Fruit fly (Drosophila melanogaster): ENCODE data around the gene Pdss2.

Pdss2 gene

DNA sequence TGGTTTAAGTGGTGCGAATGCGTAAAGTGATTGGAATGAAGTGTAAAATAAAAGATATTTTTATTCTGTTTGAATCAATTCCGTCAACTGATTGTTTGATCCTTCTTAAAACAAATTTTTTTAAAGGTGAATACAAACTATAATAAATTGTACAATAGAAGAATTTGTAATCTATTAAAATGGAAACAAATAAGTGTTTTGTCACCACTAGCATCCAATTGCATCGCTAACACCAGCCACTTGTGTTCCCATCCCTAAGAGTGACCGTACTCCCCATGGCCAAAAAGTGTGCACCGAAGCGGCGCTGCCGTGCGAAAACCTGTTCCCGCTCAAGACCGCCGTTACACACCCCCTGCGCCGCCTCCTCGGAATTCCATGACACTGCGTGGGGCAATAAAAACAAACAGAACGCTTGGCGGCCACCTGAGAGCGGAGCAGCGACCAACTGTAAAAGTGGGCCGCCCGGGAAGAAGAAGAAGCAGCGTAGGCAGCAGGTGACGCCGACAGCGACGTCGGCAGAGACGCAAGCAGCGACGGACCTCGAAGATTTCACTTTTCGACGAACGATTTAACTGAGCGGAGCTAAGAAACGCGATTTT is at the start of gene Pdss2 (continued):
- TF ChIP-seq pho (GFP tag; optimal IDR thresholded peaks at IDR 0.05) (peak; percentile 82), yki (optimal IDR thresholded peaks at IDR 0.05) (no peak), vfl (GFP tag; optimal IDR thresholded peaks at IDR 0.05) (peak; percentile 61), CG2129 (GFP tag; IDR thresholded peaks at IDR 0.05; ENCODE audit: partially characterized antibody) (0 out of 2 replicates have a peak, but pooled peaks have one; percentile 39), Sin3A (optimal IDR thresholded peaks at IDR 0.05) (peak; percentile 29), NK7.1 (GFP tag; optimal IDR thresholded peaks at IDR 0.05) (no peak), CG2116 (GFP tag; optimal IDR thresholded peaks at IDR 0.05) (peak; percentile 62), tx (GFP tag; optimal IDR thresholded peaks at IDR 0.05) (no peak), CG14667 (GFP tag; IDR thresholded peaks at IDR 0.05) (peak; percentile 72), CG17359 (tag; optimal IDR thresholded peaks at IDR 0.05) (peak; percentile 51), Bgb (GFP tag; IDR thresholded peaks at IDR 0.05; ENCODE audit: partially characterized antibody) (peak; percentile 76), CG8765 (GFP tag; IDR thresholded peaks at IDR 0.05) (peak; percentile 66; the same call in 1 of the 2 replicates), CG17186 (GFP tag; optimal IDR thresholded peaks at IDR 0.05) (peak; percentile 60), vvl (GFP tag; IDR thresholded peaks at IDR 0.05) (peak; percentile 78), zf30C (GFP tag; optimal IDR thresholded peaks at IDR 0.05) (no peak), tio (GFP tag; optimal IDR thresholded peaks at IDR 0.05) (peak; percentile 71), CG11560 (tag; IDR thresholded peaks at IDR 0.05) (peak; percentile 51; the same call in 1 of the 3 replicates), gt (GFP tag; IDR thresholded peaks at IDR 0.05) (peak; percentile 55; the same call in 1 of the 2 replicates), CG1792 (GFP tag; optimal IDR thresholded peaks at IDR 0.05) (peak; percentile 15), Dbx (GFP tag; IDR thresholded peaks at IDR 0.05) (peak; percentile 89), YL-1 (GFP tag; optimal IDR thresholded peaks at IDR 0.05) (peak; percentile 61), croc (GFP tag; conservative IDR thresholded peaks at IDR 0.05) (peak; percentile 55), bowl (GFP tag; IDR thresholded peaks at IDR 0.05) (0 out of 2 replicates have a peak, but pooled peaks have one; percentile 14), CG1832 (GFP tag; optimal IDR thresholded peaks at IDR 0.05) (no peak), sug (tag; optimal IDR thresholded peaks at IDR 0.05) (peak; percentile 91), nmo (GFP tag; optimal IDR thresholded peaks at IDR 0.05) (peak; percentile 80), Sry-δ (GFP tag; optimal IDR thresholded peaks at IDR 0.05) (peak; percentile 94), CG12659 (GFP tag; optimal IDR thresholded peaks at IDR 0.05) (peak; percentile 58), Dfd (GFP tag; optimal IDR thresholded peaks at IDR 0.05) (no peak), CG12299 (tag; optimal IDR thresholded peaks at IDR 0.05) (no peak), CG13287 (GFP tag; IDR thresholded peaks at IDR 0.05; ENCODE audit: partially characterized antibody) (peak; percentile 74), ken (GFP tag; IDR thresholded peaks at IDR 0.05) (peak; percentile 86), CG8281 (tag; optimal IDR thresholded peaks at IDR 0.05) (peak; percentile 26), CG16813 (GFP tag; IDR thresholded peaks at IDR 0.05; ENCODE audit: partially characterized antibody) (peak; percentile 77), pita (GFP tag; optimal IDR thresholded peaks at IDR 0.05) (no peak), BEAF-32 (GFP tag; optimal IDR thresholded peaks at IDR 0.05) (peak; percentile 83), run (tag; optimal IDR thresholded peaks at IDR 0.05) (peak; percentile 52), Hsf (GFP tag; optimal IDR thresholded peaks at IDR 0.05) (peak; percentile 78), pfk (GFP tag; optimal IDR thresholded peaks at IDR 0.05) (no peak), sqz (GFP tag; optimal IDR thresholded peaks at IDR 0.05) (no peak), Bteb2 (GFP tag; optimal IDR thresholded peaks at IDR 0.05) (peak; percentile 60), Hand (GFP tag; optimal IDR thresholded peaks at IDR 0.05) (peak; percentile 23), Fer1 (GFP tag; optimal IDR thresholded peaks at IDR 0.05) (peak; percentile 47), Ssrp (tag; optimal IDR thresholded peaks at IDR 0.05) (peak; percentile 72), Meics (GFP tag; optimal IDR thresholded peaks at IDR 0.05) (peak; percentile 53), MBD-R2 (GFP tag; IDR thresholded peaks at IDR 0.05) (peak; percentile 87), CG11085 (GFP tag; IDR thresholded peaks at IDR 0.05) (peak; percentile 76), vnd (GFP tag; IDR thresholded peaks at IDR 0.05; ENCODE audit: partially characterized antibody) (peak; percentile 56), hbn (GFP tag; IDR thresholded peaks at IDR 0.05; ENCODE audit: partially characterized antibody) (peak; percentile 63; the same call in 1 of the 2 replicates), gsb (GFP tag; IDR thresholded peaks at IDR 0.05) (peak; percentile 57)
